Fruit fly (Drosophila melanogaster) whole organism, embryonic: ENCODE measurements around the gene side-IV.

Source experiments
- ATbp ChIP-seq: fragments of 200-800 bp; sonication (Bioruptor generic); optimal IDR thresholded peaks from 2 replicates; lab custom pipeline; 2017; ENCODE audit warnings: missing biosample characterization, mild to moderate bottlenecking, missing genetic modification characterization, missing genetic modification reagents
- Abd-B ChIP-seq: fragments of 200-800 bp; sonication (Bioruptor generic); optimal IDR thresholded peaks from 2 replicates; lab custom pipeline; 2018; ENCODE audit warnings: missing biosample characterization, mild to moderate bottlenecking, missing genetic modification characterization, moderate library complexity
- Ada2b ChIP-seq: fragments of 200-800 bp; sonication (Bioruptor generic); IDR thresholded peaks from 2 replicates; pipeline ENCODE4 v1.3.6; 2022; ENCODE audit warnings: missing biosample characterization, missing genetic modification characterization
- Adf1 ChIP-seq: fragments of 200-800 bp; sonication (Bioruptor generic); IDR thresholded peaks from 2 replicates; pipeline ENCODE4 v1.3.6; 2022; ENCODE audit warnings: missing biosample characterization, missing genetic modification characterization
- B-H2 ChIP-seq: fragments of 200-800 bp; sonication (Bioruptor generic); optimal IDR thresholded peaks from 2 replicates; lab custom pipeline; 2018; ENCODE audit warnings: missing biosample characterization, mild to moderate bottlenecking, missing genetic modification characterization
- CG11398 ChIP-seq: fragments of 200-800 bp; sonication (Bioruptor generic); optimal IDR thresholded peaks from 2 replicates; lab custom pipeline; 2016; ENCODE audit warnings: missing biosample characterization, missing genetic modification characterization
- CG12071 ChIP-seq: fragments of 200-800 bp; sonication (Bioruptor generic); optimal IDR thresholded peaks from 3 replicates; lab custom pipeline; 2018; ENCODE audit warnings: missing biosample characterization, mild to moderate bottlenecking, missing genetic modification characterization
- CG14667 ChIP-seq: fragments of 200-800 bp; sonication (Bioruptor generic); IDR thresholded peaks from 2 replicates; pipeline ENCODE4 v1.3.6; 2022; ENCODE audit warnings: missing biosample characterization, missing genetic modification characterization
- CG15073 ChIP-seq: fragments of 200-800 bp; sonication (Bioruptor generic); optimal IDR thresholded peaks from 2 replicates; lab custom pipeline; 2016; ENCODE audit warnings: missing biosample characterization, missing genetic modification characterization
- CG16779 ChIP-seq: fragments of 200-800 bp; sonication (Bioruptor generic); IDR thresholded peaks from 2 replicates; pipeline ENCODE4 v1.3.6; 2022; ENCODE audit warnings: missing biosample characterization, missing genetic modification characterization
- CG17568 ChIP-seq: fragments of 200-800 bp; sonication (Bioruptor generic); optimal IDR thresholded peaks from 2 replicates; lab custom pipeline; 2018; ENCODE audit warnings: missing biosample characterization, mild to moderate bottlenecking, missing genetic modification characterization, moderate library complexity
- CG17912 ChIP-seq: fragments of 200-800 bp; sonication (Bioruptor generic); optimal IDR thresholded peaks from 2 replicates; lab custom pipeline; 2018; ENCODE audit warnings: missing biosample characterization, mild to moderate bottlenecking, missing genetic modification characterization
- CG30431 ChIP-seq: fragments of 200-800 bp; sonication (Bioruptor generic); optimal IDR thresholded peaks from 2 replicates; lab custom pipeline; 2017; ENCODE audit warnings: missing biosample characterization, missing genetic modification characterization
- CG31365 ChIP-seq: fragments of 200-800 bp; sonication (Bioruptor generic); optimal IDR thresholded peaks from 2 replicates; lab custom pipeline; 2018; ENCODE audit warnings: missing biosample characterization, mild to moderate bottlenecking, missing genetic modification characterization
- CG3281 ChIP-seq: fragments of 200-800 bp; sonication (Bioruptor generic); optimal IDR thresholded peaks from 3 replicates; lab custom pipeline; 2017; ENCODE audit warnings: missing biosample characterization, mild to moderate bottlenecking, missing genetic modification characterization
- CG42726 ChIP-seq: fragments of 200-800 bp; sonication (Bioruptor generic); IDR thresholded peaks from 2 replicates; pipeline ENCODE4 v1.3.6; 2022; ENCODE audit warnings: missing biosample characterization, missing genetic modification characterization; ENCODE audit not compliant: partially characterized antibody
- CG4282 ChIP-seq: fragments of 200-800 bp; sonication (Bioruptor generic); optimal IDR thresholded peaks from 2 replicates; lab custom pipeline; 2016; ENCODE audit warnings: missing biosample characterization, missing genetic modification characterization
- CG5245 ChIP-seq: fragments of 200-800 bp; sonication (Bioruptor generic); optimal IDR thresholded peaks from 3 replicates; lab custom pipeline; 2016; ENCODE audit warnings: missing biosample characterization, missing genetic modification characterization
- CG6175 ChIP-seq: fragments of 200-800 bp; sonication (Bioruptor generic); IDR thresholded peaks from 3 replicates; pipeline ENCODE4 v1.3.6; 2022; ENCODE audit warnings: missing biosample characterization, missing genetic modification characterization
- CG6272 ChIP-seq: fragments of 200-800 bp; sonication (Bioruptor generic); IDR thresholded peaks from 2 replicates; pipeline ENCODE4 v1.3.6; 2022; ENCODE audit warnings: missing biosample characterization, missing genetic modification characterization
- CG6813 ChIP-seq: fragments of 200-800 bp; sonication (Bioruptor generic); optimal IDR thresholded peaks from 2 replicates; lab custom pipeline; 2017; ENCODE audit warnings: missing biosample characterization, missing genetic modification characterization, mild to moderate bottlenecking, moderate library complexity, missing genetic modification reagents
- CG7357 ChIP-seq: fragments of 200-800 bp; sonication (Bioruptor generic); IDR thresholded peaks from 3 replicates; pipeline ENCODE4 v1.3.6; 2022; ENCODE audit warnings: missing biosample characterization, missing genetic modification characterization
- CG7963 ChIP-seq: fragments of 200-800 bp; sonication (Bioruptor generic); IDR thresholded peaks from 3 replicates; pipeline ENCODE4 v1.3.6; 2022; ENCODE audit warnings: missing biosample characterization, missing genetic modification characterization; ENCODE audit not compliant: partially characterized antibody
- CG9876 ChIP-seq: fragments of 200-800 bp; sonication (Bioruptor generic); optimal IDR thresholded peaks from 2 replicates; lab custom pipeline; 2016; ENCODE audit warnings: missing biosample characterization, missing genetic modification characterization
- CrebB ChIP-seq: fragments of 200-800 bp; sonication (Bioruptor generic); optimal IDR thresholded peaks from 3 replicates; lab custom pipeline; 2018; ENCODE audit warnings: missing biosample characterization, mild to moderate bottlenecking, missing genetic modification characterization
- Dip2 ChIP-seq: fragments of 200-800 bp; sonication (Bioruptor generic); IDR thresholded peaks from 2 replicates; pipeline ENCODE4 v1.3.6; 2022; ENCODE audit warnings: missing biosample characterization, missing genetic modification characterization
- Hr39 ChIP-seq: fragments of >200 bp; optimal IDR thresholded peaks from 2 replicates; lab custom pipeline; 2017
- Lpt ChIP-seq: fragments of >200 bp; optimal IDR thresholded peaks from 2 replicates; lab custom pipeline; 2018; ENCODE audit warnings: missing biosample characterization, missing genetic modification characterization
- MTF-1 ChIP-seq: fragments of 200-800 bp; sonication (Bioruptor generic); optimal IDR thresholded peaks from 2 replicates; lab custom pipeline; 2018; ENCODE audit warnings: missing biosample characterization, mild to moderate bottlenecking, missing genetic modification characterization, borderline replicate concordance
- Trl ChIP-seq, 3 experiments: fragments of >200 bp in 2 of 3; fragments of 200-800 bp in 1 of 3; sonication (Bioruptor generic) in 1 of 3; optimal IDR thresholded peaks; 2 replicates in 1 of 3; 3 replicates in 2 of 3; lab custom pipeline; 2016 to 2017; ENCODE audit warnings: missing biosample characterization in 1 of 3, missing genetic modification characterization in 1 of 3
- ato ChIP-seq: fragments of 200-800 bp; sonication (Bioruptor generic); IDR thresholded peaks from 2 replicates; pipeline ENCODE4 v1.3.6; 2022; ENCODE audit warnings: missing biosample characterization, missing genetic modification characterization; ENCODE audit not compliant: partially characterized antibody
- bbx ChIP-seq: fragments of 200-800 bp; sonication (Bioruptor generic); IDR thresholded peaks from 2 replicates; pipeline ENCODE4 v1.3.6; 2022; ENCODE audit warnings: missing biosample characterization, missing genetic modification characterization; ENCODE audit not compliant: partially characterized antibody
- br ChIP-seq: fragments of >200 bp; optimal IDR thresholded peaks from 2 replicates; lab custom pipeline; 2017
- dimm ChIP-seq: fragments of 200-800 bp; sonication (Bioruptor generic); IDR thresholded peaks from 2 replicates; pipeline ENCODE4 v1.3.6; 2022; ENCODE audit warnings: missing biosample characterization, missing genetic modification characterization
- esg ChIP-seq: fragments of 200-800 bp; sonication (Bioruptor generic); conservative IDR thresholded peaks from 2 replicates; pipeline ENCODE4 v1.3.6; 2022; ENCODE audit warnings: missing biosample characterization, missing genetic modification characterization
- gsb ChIP-seq: fragments of 200-800 bp; sonication (Bioruptor generic); IDR thresholded peaks from 2 replicates; pipeline ENCODE4 v1.3.6; 2022; ENCODE audit warnings: missing biosample characterization, missing genetic modification characterization
- hkb ChIP-seq, 2 experiments: fragments of 200-800 bp in 1 of 2; fragments of >200 bp in 1 of 2; sonication (Bioruptor generic) in 1 of 2; IDR thresholded peaks in 1 of 2; optimal IDR thresholded peaks in 1 of 2; 2 replicates each; pipeline versions ENCODE4 v1.3.6 to Lab custom; 2017 to 2022; ENCODE audit warnings: missing biosample characterization in 1 of 2, missing genetic modification characterization in 1 of 2
- jigr1 ChIP-seq: fragments of 200-800 bp; sonication (Bioruptor generic); IDR thresholded peaks from 3 replicates; pipeline ENCODE4 v1.3.6; 2022; ENCODE audit warnings: missing biosample characterization, missing genetic modification characterization
- kay ChIP-seq: fragments of 200-800 bp; sonication (Bioruptor generic); optimal IDR thresholded peaks from 2 replicates; lab custom pipeline; 2016; ENCODE audit warnings: missing biosample characterization, missing genetic modification characterization
- knrl ChIP-seq: fragments of 200-800 bp; sonication (Bioruptor generic); IDR thresholded peaks from 3 replicates; pipeline ENCODE4 v1.3.6; 2022; ENCODE audit warnings: missing biosample characterization, missing genetic modification characterization; ENCODE audit not compliant: partially characterized antibody
- mam ChIP-seq: fragments of 200-800 bp; sonication (Bioruptor generic); optimal IDR thresholded peaks from 3 replicates; lab custom pipeline; 2016; ENCODE audit warnings: missing biosample characterization, missing genetic modification characterization
- nmo ChIP-seq: fragments of 200-800 bp; sonication (Bioruptor generic); optimal IDR thresholded peaks from 2 replicates; lab custom pipeline; 2018; ENCODE audit warnings: missing biosample characterization, mild to moderate bottlenecking, missing genetic modification characterization, moderate library complexity
- odd ChIP-seq: fragments of 200-800 bp; sonication (Bioruptor generic); optimal IDR thresholded peaks from 2 replicates; lab custom pipeline; 2017; ENCODE audit warnings: missing biosample characterization, mild to moderate bottlenecking, missing genetic modification characterization
- peb ChIP-seq: fragments of 200-800 bp; sonication (Bioruptor generic); IDR thresholded peaks from 2 replicates; pipeline ENCODE4 v1.3.6; 2022; ENCODE audit warnings: missing biosample characterization, missing genetic modification characterization
- pfk ChIP-seq: fragments of 200-800 bp; sonication (Bioruptor generic); optimal IDR thresholded peaks from 2 replicates; lab custom pipeline; 2018; ENCODE audit warnings: missing biosample characterization, mild to moderate bottlenecking, missing genetic modification characterization, moderate library complexity
- sd ChIP-seq: fragments of 200-800 bp; sonication (Bioruptor generic); optimal IDR thresholded peaks from 3 replicates; lab custom pipeline; 2018; ENCODE audit warnings: missing biosample characterization, mild to moderate bottlenecking, missing genetic modification characterization, moderate library complexity
- slp2 ChIP-seq: fragments of 200-800 bp; sonication (Bioruptor generic); optimal IDR thresholded peaks from 2 replicates; lab custom pipeline; 2016; ENCODE audit warnings: missing biosample characterization, missing genetic modification characterization
- so ChIP-seq: fragments of 200-800 bp; sonication (Bioruptor generic); IDR thresholded peaks from 3 replicates; pipeline ENCODE4 v1.3.6; 2022; ENCODE audit warnings: missing biosample characterization, missing genetic modification characterization

Gene side-IV

DNA sequence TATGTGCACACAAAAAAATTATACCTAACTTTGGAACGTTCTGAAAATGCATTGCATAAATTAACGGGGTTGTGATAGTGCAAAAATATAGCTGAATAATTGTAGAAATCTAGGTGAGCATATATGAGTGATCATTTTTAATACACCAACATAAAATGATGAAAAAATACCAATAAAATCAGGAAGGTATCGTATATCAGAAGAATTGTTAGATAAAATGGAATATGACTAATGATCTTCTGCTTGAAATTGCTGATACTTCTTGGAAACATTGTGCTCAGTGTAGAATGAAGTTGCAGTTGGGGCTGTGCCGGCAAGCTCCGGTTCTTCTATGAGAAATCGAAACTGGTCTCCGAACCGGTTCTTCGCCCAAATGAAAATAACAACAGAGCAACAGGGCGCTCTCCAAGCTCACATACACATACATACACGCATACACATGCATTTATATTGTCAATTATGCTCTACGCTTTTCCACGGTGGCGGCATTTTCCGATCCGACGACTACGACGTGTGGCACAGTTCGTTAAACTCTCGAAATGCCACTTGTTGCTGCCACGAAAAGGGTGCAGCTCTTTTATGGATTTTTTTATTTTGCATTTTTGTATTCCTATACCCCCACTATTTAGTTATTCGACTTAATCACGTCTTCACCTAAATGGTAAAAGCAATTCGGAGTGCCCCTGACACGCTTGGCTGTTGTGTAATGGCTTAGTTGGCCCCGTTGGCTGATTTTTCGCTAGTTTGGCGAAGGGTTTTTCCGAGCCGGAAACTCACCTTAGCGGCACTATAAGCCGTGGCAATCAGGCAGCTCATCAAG, 49.3 kb upstream of the side-IV start (continued):
- TF ChIP-seq CG6272 (GFP tag; lab: Robert Waterston, UW), result peak; percentile 53
- no peak for TF ChIP-seq Lpt (GFP tag; lab: Kevin White, UChicago)
- TF ChIP-seq CrebB, result peak; percentile 75
- TF ChIP-seq B-H2 (GFP tag; lab: Kevin White, UChicago), result peak; percentile 19
- peak; percentile 63; the same call in 1 of the 2 replicates for TF ChIP-seq CG16779
- TF ChIP-seq CG3281, result peak; percentile 84
- TF ChIP-seq CG7963 (GFP tag; lab: Robert Waterston, UW), result no peak
- peak; percentile 92 for TF ChIP-seq Abd-B
- TF ChIP-seq bbx, result no peak
- TF ChIP-seq Ada2b (GFP tag; lab: Robert Waterston, UW), result peak; percentile 75
- TF ChIP-seq nmo (GFP tag; lab: Kevin White, UChicago), result peak; percentile 94
- peak; percentile 68; the same call in 2 of the 3 replicates for TF ChIP-seq jigr1 (GFP tag; lab: Robert Waterston, UW)
- TF ChIP-seq CG6813 (GFP tag; lab: Kevin White, UChicago), result peak; percentile 73
- peak; percentile 68 for TF ChIP-seq gsb (GFP tag; lab: Robert Waterston, UW)
- 0 out of 3 replicates have a peak, but pooled peaks have one; percentile 32 for TF ChIP-seq CG6175 (GFP tag; lab: Robert Waterston, UW)
- TF ChIP-seq dimm (GFP tag; lab: Robert Waterston, UW), result peak; percentile 11; the same call in 1 of the 2 replicates
- peak; percentile 75 for TF ChIP-seq CG12071
- peak; percentile 86 for TF ChIP-seq esg
- peak; percentile 68; the same call in 1 of the 2 replicates for TF ChIP-seq peb (GFP tag; lab: Robert Waterston, UW)
- TF ChIP-seq CG7357, result peak; percentile 72; the same call in 2 of the 3 replicates
- peak; percentile 86 for TF ChIP-seq mam
- peak; percentile 79 for TF ChIP-seq ATbp (GFP tag; lab: Kevin White, UChicago)
- TF ChIP-seq CG4282, result peak; percentile 66
- no peak for TF ChIP-seq hkb (optimal IDR thresholded peaks at IDR 0.05; lab: Kevin White, UChicago)
- peak; percentile 89 for TF ChIP-seq hkb (GFP tag; IDR thresholded peaks at IDR 0.05; lab: Robert Waterston, UW)
- TF ChIP-seq kay (GFP tag; lab: Kevin White, UChicago), result peak; percentile 69
- peak; percentile 89 for TF ChIP-seq CG11398 (GFP tag; lab: Kevin White, UChicago)
- no peak for TF ChIP-seq CG42726
- TF ChIP-seq ato (GFP tag; lab: Robert Waterston, UW), result no peak
- no peak for TF ChIP-seq Dip2 (GFP tag; lab: Robert Waterston, UW)
- TF ChIP-seq CG14667 (GFP tag; lab: Robert Waterston, UW), result peak; percentile 79
- TF ChIP-seq CG31365 (tag; lab: Kevin White, UChicago), result peak; percentile 67
- TF ChIP-seq odd (GFP tag; lab: Kevin White, UChicago), result peak; percentile 86
- TF ChIP-seq pfk (GFP tag; lab: Kevin White, UChicago), result no peak
- TF ChIP-seq MTF-1 (GFP tag; lab: Kevin White, UChicago), result peak; percentile 64
- no peak for TF ChIP-seq Hr39 (lab: Kevin White, UChicago)
- no peak for TF ChIP-seq knrl
- TF ChIP-seq CG17912 (GFP tag; lab: Kevin White, UChicago), result peak; percentile 9
- peak; percentile 64 for TF ChIP-seq CG15073 (GFP tag; lab: Kevin White, UChicago)
- peak; percentile 73 for TF ChIP-seq sd
- no peak for TF ChIP-seq br (lab: Kevin White, UChicago)
- TF ChIP-seq so, result peak; percentile 86
- TF ChIP-seq CG17568, result peak; percentile 85
- peak; percentile 84 for TF ChIP-seq CG30431 (GFP tag; lab: Kevin White, UChicago)
- TF ChIP-seq Adf1, result 0 out of 2 replicates have a peak, but pooled peaks have one; percentile 45
- TF ChIP-seq CG5245, result peak; percentile 61
- peak; percentile 68 for TF ChIP-seq CG9876 (GFP tag; lab: Kevin White, UChicago)
- TF ChIP-seq Trl (optimal IDR thresholded peaks at IDR 0.05; lab: Kevin White, UChicago), result peak; percentile 25 to 26
- TF ChIP-seq Trl (GFP tag; optimal IDR thresholded peaks at IDR 0.05; lab: Kevin White, UChicago), result peak; percentile 88
- TF ChIP-seq slp2 (GFP tag; lab: Kevin White, UChicago), result peak; percentile 77
